Fruit fly (Drosophila melanogaster) whole organism, embryonic: ENCODE results near the gene Atg8b.

Experiments
- Abd-B ChIP-seq: fragments of 200-800 bp; sonication (Bioruptor generic); optimal IDR thresholded peaks from 2 replicates; lab custom pipeline; 2018; ENCODE audit warnings: missing biosample characterization, mild to moderate bottlenecking, missing genetic modification characterization, moderate library complexity
- Adf1 ChIP-seq: fragments of 200-800 bp; sonication (Bioruptor generic); IDR thresholded peaks from 2 replicates; pipeline ENCODE4 v1.3.6; 2022; ENCODE audit warnings: missing biosample characterization, missing genetic modification characterization
- Antp ChIP-seq: fragments of 200-800 bp; sonication (Bioruptor generic); optimal IDR thresholded peaks from 3 replicates; lab custom pipeline; 2016; ENCODE audit warnings: missing biosample characterization, missing genetic modification characterization
- Atf3 ChIP-seq: fragments of 200-800 bp; sonication (Bioruptor generic); optimal IDR thresholded peaks from 3 replicates; lab custom pipeline; 2016; ENCODE audit warnings: missing biosample characterization, missing genetic modification characterization
- B-H1 ChIP-seq: fragments of 200-800 bp; sonication (Bioruptor generic); IDR thresholded peaks from 3 replicates; pipeline ENCODE4 v1.3.6; 2022; ENCODE audit warnings: missing biosample characterization, missing genetic modification characterization
- CG10267 ChIP-seq: fragments of 200-800 bp; sonication (Bioruptor generic); optimal IDR thresholded peaks from 2 replicates; lab custom pipeline; 2018; ENCODE audit warnings: missing biosample characterization, mild to moderate bottlenecking, missing genetic modification characterization, moderate library complexity
- CG11456 ChIP-seq: fragments of 200-800 bp; sonication (Bioruptor generic); IDR thresholded peaks from 3 replicates; pipeline ENCODE4 v1.3.6; 2022; ENCODE audit warnings: missing biosample characterization, missing genetic modification characterization
- CG12104 ChIP-seq: fragments of 200-800 bp; sonication (Bioruptor generic); optimal IDR thresholded peaks from 3 replicates; lab custom pipeline; 2016; ENCODE audit warnings: missing biosample characterization, missing genetic modification characterization
- CG17359 ChIP-seq: fragments of 200-800 bp; sonication (Bioruptor generic); optimal IDR thresholded peaks from 3 replicates; lab custom pipeline; 2018; ENCODE audit warnings: missing biosample characterization, mild to moderate bottlenecking, missing genetic modification characterization, moderate library complexity
- CG17912 ChIP-seq: fragments of 200-800 bp; sonication (Bioruptor generic); optimal IDR thresholded peaks from 2 replicates; lab custom pipeline; 2018; ENCODE audit warnings: missing biosample characterization, mild to moderate bottlenecking, missing genetic modification characterization
- CG18476 ChIP-seq: fragments of 200-800 bp; sonication (Bioruptor generic); optimal IDR thresholded peaks from 2 replicates; lab custom pipeline; 2016; ENCODE audit warnings: missing biosample characterization, mild to moderate bottlenecking, missing genetic modification characterization
- CG18599 ChIP-seq: fragments of 200-800 bp; sonication (Bioruptor generic); optimal IDR thresholded peaks from 3 replicates; lab custom pipeline; 2017; ENCODE audit warnings: missing biosample characterization, missing genetic modification characterization, mild to moderate bottlenecking, moderate library complexity, missing genetic modification reagents
- CG2120 ChIP-seq: fragments of 200-800 bp; sonication (Bioruptor generic); optimal IDR thresholded peaks from 3 replicates; lab custom pipeline; 2016; ENCODE audit warnings: missing biosample characterization, missing genetic modification characterization
- CG43689 ChIP-seq: fragments of 200-800 bp; sonication (Bioruptor generic); IDR thresholded peaks from 2 replicates; pipeline ENCODE4 v1.3.6; 2022; ENCODE audit warnings: missing biosample characterization, missing genetic modification characterization
- CG4424 ChIP-seq: fragments of 200-800 bp; sonication (Bioruptor generic); optimal IDR thresholded peaks from 3 replicates; lab custom pipeline; 2016; ENCODE audit warnings: missing biosample characterization, missing genetic modification characterization
- CG6654 ChIP-seq: fragments of 200-800 bp; sonication (Bioruptor generic); optimal IDR thresholded peaks from 2 replicates; lab custom pipeline; 2017; ENCODE audit warnings: missing biosample characterization, mild to moderate bottlenecking, missing genetic modification characterization
- CG6765 ChIP-seq: fragments of 200-800 bp; sonication (Bioruptor generic); optimal IDR thresholded peaks from 3 replicates; lab custom pipeline; 2017; ENCODE audit warnings: missing biosample characterization, mild to moderate bottlenecking, missing genetic modification characterization
- CG6854 ChIP-seq: fragments of 200-800 bp; sonication (Bioruptor generic); optimal IDR thresholded peaks from 3 replicates; lab custom pipeline; 2017; ENCODE audit warnings: missing biosample characterization, mild to moderate bottlenecking, missing genetic modification characterization
- CG7928 ChIP-seq: fragments of 200-800 bp; sonication (Bioruptor generic); optimal IDR thresholded peaks from 2 replicates; lab custom pipeline; 2017; ENCODE audit warnings: missing biosample characterization, mild to moderate bottlenecking, missing genetic modification characterization
- Chrac-16 ChIP-seq: fragments of 200-800 bp; sonication (Bioruptor generic); optimal IDR thresholded peaks from 3 replicates; lab custom pipeline; 2016; ENCODE audit warnings: missing biosample characterization, missing genetic modification characterization
- CrebB ChIP-seq: fragments of 200-800 bp; sonication (Bioruptor generic); optimal IDR thresholded peaks from 3 replicates; lab custom pipeline; 2018; ENCODE audit warnings: missing biosample characterization, mild to moderate bottlenecking, missing genetic modification characterization
- D ChIP-seq, 2 experiments: fragments of 200-800 bp in 1 of 2; fragments of >200 bp in 1 of 2; sonication (Bioruptor generic) in 1 of 2; optimal IDR thresholded peaks; 2 replicates in 1 of 2; 3 replicates in 1 of 2; lab custom pipeline; 2017; ENCODE audit warnings: mild to moderate bottlenecking in 1 of 2, missing biosample characterization in 1 of 2, missing genetic modification characterization in 1 of 2, missing genetic modification reagents in 1 of 2
- D19A ChIP-seq: fragments of 200-800 bp; optimal IDR thresholded peaks from 3 replicates; lab custom pipeline; 2019; ENCODE audit warnings: missing biosample characterization, mild to moderate bottlenecking, missing genetic modification characterization, moderate library complexity
- Dip3 ChIP-seq: fragments of 200-800 bp; sonication (Bioruptor generic); optimal IDR thresholded peaks from 3 replicates; lab custom pipeline; 2016; ENCODE audit warnings: missing biosample characterization, missing genetic modification characterization
- Eip74EF ChIP-seq, 2 experiments: fragments of 200-800 bp in 1 of 2; fragments of >200 bp in 1 of 2; sonication (Bioruptor generic) in 1 of 2; optimal IDR thresholded peaks; 2 replicates each; lab custom pipeline; 2017 to 2019; ENCODE audit warnings: missing biosample characterization in 2 of 2, missing genetic modification characterization in 2 of 2, mild to moderate bottlenecking in 1 of 2, moderate library complexity in 1 of 2
- HmgZ ChIP-seq: fragments of 200-800 bp; sonication (Bioruptor generic); optimal IDR thresholded peaks from 2 replicates; lab custom pipeline; 2018; ENCODE audit warnings: missing biosample characterization, mild to moderate bottlenecking, missing genetic modification characterization
- Kr ChIP-seq: fragments of 200-800 bp; sonication (Bioruptor generic); optimal IDR thresholded peaks from 2 replicates; lab custom pipeline; 2017; ENCODE audit warnings: missing biosample characterization, mild to moderate bottlenecking, missing genetic modification characterization
- Lhr ChIP-seq: fragments of 200-800 bp; sonication (Bioruptor generic); optimal IDR thresholded peaks from 3 replicates; lab custom pipeline; 2017; ENCODE audit warnings: mild to moderate bottlenecking, missing biosample characterization, missing genetic modification reagents, missing genetic modification characterization
- NFAT ChIP-seq: fragments of 200-800 bp; sonication (Bioruptor generic); IDR thresholded peaks from 2 replicates; pipeline ENCODE4 v1.3.6; 2022; ENCODE audit warnings: missing biosample characterization, missing genetic modification characterization
- Scr ChIP-seq: fragments of 200-800 bp; sonication (Bioruptor generic); IDR thresholded peaks from 2 replicates; pipeline ENCODE4 v1.3.6; 2022; ENCODE audit warnings: missing biosample characterization, missing genetic modification characterization; ENCODE audit not compliant: partially characterized antibody
- Spps ChIP-seq: fragments of 200-800 bp; sonication (Bioruptor generic); optimal IDR thresholded peaks from 2 replicates; lab custom pipeline; 2018; ENCODE audit warnings: missing biosample characterization, mild to moderate bottlenecking, missing genetic modification characterization
- ase ChIP-seq: fragments of 200-800 bp; sonication (Bioruptor generic); IDR thresholded peaks from 3 replicates; pipeline ENCODE4 v1.3.6; 2022; ENCODE audit warnings: missing biosample characterization, missing genetic modification characterization
- btn ChIP-seq: fragments of 200-800 bp; sonication (Bioruptor generic); optimal IDR thresholded peaks from 2 replicates; lab custom pipeline; 2016; ENCODE audit warnings: missing biosample characterization, missing genetic modification characterization
- chinmo ChIP-seq: fragments of 200-800 bp; sonication (Bioruptor generic); IDR thresholded peaks from 4 replicates; pipeline ENCODE4 v1.3.6; 2022; ENCODE audit warnings: missing biosample characterization, missing genetic modification characterization; ENCODE audit not compliant: partially characterized antibody
- corto ChIP-seq: fragments of 200-800 bp; sonication (Bioruptor generic); optimal IDR thresholded peaks from 2 replicates; lab custom pipeline; 2016; ENCODE audit warnings: missing biosample characterization, mild to moderate bottlenecking, missing genetic modification characterization, moderate library complexity
- crc ChIP-seq: fragments of 200-800 bp; sonication (Bioruptor generic); optimal IDR thresholded peaks from 2 replicates; lab custom pipeline; 2016; ENCODE audit warnings: missing biosample characterization, missing genetic modification characterization
- crol ChIP-seq: fragments of 200-800 bp; sonication (Bioruptor generic); IDR thresholded peaks from 2 replicates; pipeline ENCODE4 v1.3.6; 2022; ENCODE audit warnings: missing biosample characterization, missing genetic modification characterization
- crp ChIP-seq, 2 experiments: fragments of 200-800 bp; sonication (Bioruptor generic); optimal IDR thresholded peaks; 2 replicates in 1 of 2; 3 replicates in 1 of 2; lab custom pipeline; 2017; ENCODE audit warnings: missing biosample characterization in 2 of 2, missing genetic modification characterization in 2 of 2, mild to moderate bottlenecking in 1 of 2, moderate library complexity in 1 of 2
- dimm ChIP-seq: fragments of 200-800 bp; sonication (Bioruptor generic); IDR thresholded peaks from 2 replicates; pipeline ENCODE4 v1.3.6; 2022; ENCODE audit warnings: missing biosample characterization, missing genetic modification characterization
- dmrt99B ChIP-seq: fragments of 200-800 bp; sonication (Bioruptor generic); optimal IDR thresholded peaks from 2 replicates; lab custom pipeline; 2018; ENCODE audit warnings: missing biosample characterization, mild to moderate bottlenecking, missing genetic modification characterization, moderate library complexity
- hbn ChIP-seq: fragments of 200-800 bp; sonication (Bioruptor generic); IDR thresholded peaks from 2 replicates; pipeline ENCODE4 v1.3.6; 2022; ENCODE audit warnings: missing biosample characterization, missing genetic modification characterization; ENCODE audit not compliant: partially characterized antibody
- her ChIP-seq: fragments of 200-800 bp; sonication (Bioruptor generic); optimal IDR thresholded peaks from 2 replicates; lab custom pipeline; 2016; ENCODE audit warnings: missing biosample characterization, missing genetic modification characterization
- lilli ChIP-seq: fragments of 200-800 bp; sonication (Bioruptor generic); optimal IDR thresholded peaks from 3 replicates; lab custom pipeline; 2016; ENCODE audit warnings: missing biosample characterization, missing genetic modification characterization
- luna ChIP-seq: fragments of 200-800 bp; sonication (Bioruptor generic); optimal IDR thresholded peaks from 2 replicates; lab custom pipeline; 2016; ENCODE audit warnings: missing biosample characterization, missing genetic modification characterization
- phol ChIP-seq: fragments of 200-800 bp; sonication (Bioruptor generic); optimal IDR thresholded peaks from 3 replicates; lab custom pipeline; 2018; ENCODE audit warnings: missing biosample characterization, mild to moderate bottlenecking, missing genetic modification characterization, moderate library complexity
- seq ChIP-seq: fragments of 200-800 bp; sonication (Bioruptor generic); IDR thresholded peaks from 2 replicates; pipeline ENCODE4 v1.3.6; 2022; ENCODE audit warnings: missing biosample characterization, missing genetic modification characterization
- tll ChIP-seq, 2 experiments: fragments of 200-800 bp in 1 of 2; fragments of >200 bp in 1 of 2; sonication (Bioruptor generic) in 1 of 2; optimal IDR thresholded peaks; 2 replicates each; lab custom pipeline; 2017 to 2019; ENCODE audit warnings: missing biosample characterization in 2 of 2, missing genetic modification characterization in 2 of 2, mild to moderate bottlenecking in 1 of 2, moderate library complexity in 1 of 2
- vnd ChIP-seq: fragments of 200-800 bp; sonication (Bioruptor generic); IDR thresholded peaks from 3 replicates; pipeline ENCODE4 v1.3.6; 2022; ENCODE audit warnings: missing biosample characterization, missing genetic modification characterization; ENCODE audit not compliant: partially characterized antibody
- zfh2 ChIP-seq: fragments of 200-800 bp; sonication (Bioruptor generic); optimal IDR thresholded peaks from 2 replicates; lab custom pipeline; 2016; ENCODE audit warnings: missing biosample characterization, missing genetic modification characterization

Gene Atg8b

dm6 chr3R:17682244-17682773 is 42.6 kb downstream of the Atg8b start, which contains the start of the genes alt and CG7655 (continued):
- TF ChIP-seq CG17359 (tag; lab: Kevin White, UChicago) (peak; percentile 40), ase (GFP tag; lab: Robert Waterston, UW) (no peak), zfh2 (peak; percentile 5), D19A (tag; lab: Kevin White, UChicago) (no peak), corto (GFP tag; lab: Kevin White, UChicago) (no peak), CG6854 (GFP tag; lab: Kevin White, UChicago) (no peak), vnd (GFP tag; lab: Robert Waterston, UW) (no peak), luna (GFP tag; lab: Kevin White, UChicago) (peak; percentile 53), CG6654 (GFP tag; lab: Kevin White, UChicago) (no peak), dmrt99B (no peak), phol (tag; lab: Kevin White, UChicago) (peak; percentile 86), CrebB (tag; lab: Kevin White, UChicago) (peak; percentile 56), Antp (no peak), B-H1 (GFP tag; lab: Robert Waterston, UW) (no peak), CG18599 (GFP tag; lab: Kevin White, UChicago) (no peak), CG10267 (peak; percentile 62), btn (GFP tag; lab: Kevin White, UChicago) (no peak), Lhr (peak; percentile 97), dimm (GFP tag; lab: Robert Waterston, UW) (no peak), chinmo (GFP tag; lab: Robert Waterston, UW) (no peak), Kr (GFP tag; lab: Kevin White, UChicago) (no peak), Eip74EF (GFP tag; optimal IDR thresholded peaks at IDR 0.05; lab: Kevin White, UChicago) (peak in 1 of 2 experiments; percentile 8), Adf1 (GFP tag; lab: Robert Waterston, UW) (no peak), CG11456 (GFP tag; lab: Robert Waterston, UW) (no peak), CG6765 (no peak), Abd-B (no peak), D (optimal IDR thresholded peaks at IDR 0.05; lab: Kevin White, UChicago) (peak; percentile 6), D (GFP tag; optimal IDR thresholded peaks at IDR 0.05; lab: Kevin White, UChicago) (no peak), CG43689 (GFP tag; lab: Robert Waterston, UW) (no peak), CG17912 (GFP tag; lab: Kevin White, UChicago) (no peak), Chrac-16 (no peak), Dip3 (peak; percentile 32), Spps (tag; lab: Kevin White, UChicago) (no peak), NFAT (GFP tag; lab: Robert Waterston, UW) (no peak), CG18476 (GFP tag; lab: Kevin White, UChicago) (no peak), hbn (GFP tag; lab: Robert Waterston, UW) (no peak), crc (GFP tag; lab: Kevin White, UChicago) (no peak), lilli (GFP tag; lab: Kevin White, UChicago) (no peak), tll (GFP tag; optimal IDR thresholded peaks at IDR 0.05; lab: Kevin White, UChicago) (no peak), crol (no peak), HmgZ (tag; lab: Kevin White, UChicago) (peak; percentile 90), CG12104 (no peak), Atf3 (peak; percentile 88), CG2120 (GFP tag; lab: Kevin White, UChicago) (peak; percentile 36), crp (GFP tag; optimal IDR thresholded peaks at IDR 0.05; lab: Kevin White, UChicago) (no peak), seq (no peak), her (GFP tag; lab: Kevin White, UChicago) (peak; percentile 58), CG7928 (peak; percentile 17), Scr (GFP tag; lab: Robert Waterston, UW) (no peak), CG4424 (GFP tag; lab: Kevin White, UChicago) (no peak)
